Fruit fly (Drosophila melanogaster) whole organism, prepupa: Measurements from ENCODE around the gene CG11342.

ENCODE experiments used
- Blimp-1 ChIP-seq: fragments of 200-800 bp; sonication (Bioruptor generic); optimal IDR thresholded peaks from 3 replicates; lab custom pipeline; 2017; ENCODE audit warnings: missing biosample characterization, missing genetic modification characterization, mild to moderate bottlenecking, moderate library complexity, missing genetic modification reagents
- CG10631 ChIP-seq: fragments of 200-800 bp; sonication (Bioruptor generic); optimal IDR thresholded peaks from 2 replicates; lab custom pipeline; 2016; ENCODE audit warnings: missing biosample characterization, missing genetic modification characterization
- CG10669 ChIP-seq: fragments of 200-800 bp; sonication (Bioruptor generic); optimal IDR thresholded peaks from 3 replicates; lab custom pipeline; 2018; ENCODE audit warnings: missing biosample characterization, mild to moderate bottlenecking, missing genetic modification characterization, moderate library complexity
- CG11294 ChIP-seq: fragments of 200-800 bp; sonication (Bioruptor generic); IDR thresholded peaks from 2 replicates; pipeline ENCODE4 v1.3.6; 2022; ENCODE audit warnings: missing biosample characterization, missing genetic modification characterization
- CG11762 ChIP-seq: fragments of 200-800 bp; sonication (Bioruptor generic); optimal IDR thresholded peaks from 3 replicates; lab custom pipeline; 2016; ENCODE audit warnings: missing biosample characterization, missing genetic modification characterization; ENCODE audit not compliant: insufficient read depth
- CG15336 ChIP-seq: fragments of 200-800 bp; sonication (Bioruptor generic); IDR thresholded peaks from 2 replicates; pipeline ENCODE4 v1.3.6; 2022; ENCODE audit warnings: missing biosample characterization, missing genetic modification characterization
- CG16779 ChIP-seq: fragments of 200-800 bp; sonication (Bioruptor generic); optimal IDR thresholded peaks from 3 replicates; lab custom pipeline; 2017; ENCODE audit warnings: missing biosample characterization, mild to moderate bottlenecking, missing genetic modification characterization
- CG3032 ChIP-seq: fragments of 200-800 bp; optimal IDR thresholded peaks from 2 replicates; lab custom pipeline; 2019; ENCODE audit warnings: missing biosample characterization, mild to moderate bottlenecking, missing genetic modification characterization, moderate library complexity
- CG32006 ChIP-seq: fragments of 200-800 bp; sonication (Bioruptor generic); optimal IDR thresholded peaks from 3 replicates; lab custom pipeline; 2017; ENCODE audit warnings: missing biosample characterization, mild to moderate bottlenecking, missing genetic modification characterization
- CG34406 ChIP-seq: fragments of 200-800 bp; sonication (Bioruptor generic); optimal IDR thresholded peaks from 3 replicates; lab custom pipeline; 2016; ENCODE audit warnings: missing biosample characterization, missing genetic modification characterization
- CG3919 ChIP-seq: fragments of 200-800 bp; sonication (Bioruptor generic); optimal IDR thresholded peaks from 3 replicates; lab custom pipeline; 2016; ENCODE audit warnings: missing biosample characterization, missing genetic modification characterization
- CG4318 ChIP-seq: fragments of 200-800 bp; sonication (Bioruptor generic); optimal IDR thresholded peaks from 3 replicates; lab custom pipeline; 2017; ENCODE audit warnings: missing biosample characterization, mild to moderate bottlenecking, missing genetic modification characterization
- CG6163 ChIP-seq: fragments of 200-800 bp; sonication (Bioruptor generic); IDR thresholded peaks from 3 replicates; pipeline ENCODE4 v1.3.6; 2022; ENCODE audit warnings: missing biosample characterization, missing genetic modification characterization
- CG6276 ChIP-seq: fragments of 200-800 bp; sonication (Bioruptor generic); optimal IDR thresholded peaks from 2 replicates; lab custom pipeline; 2017; ENCODE audit warnings: missing biosample characterization, mild to moderate bottlenecking, missing genetic modification characterization
- CG8119 ChIP-seq: fragments of 200-800 bp; sonication (Bioruptor generic); IDR thresholded peaks from 3 replicates; pipeline ENCODE4 v1.3.6; 2022; ENCODE audit warnings: missing biosample characterization, missing genetic modification characterization
- CG9139 ChIP-seq: fragments of 200-800 bp; sonication (Bioruptor generic); optimal IDR thresholded peaks from 3 replicates; lab custom pipeline; 2017; ENCODE audit warnings: missing biosample characterization, mild to moderate bottlenecking, missing genetic modification characterization
- Eip78C ChIP-seq: fragments of 200-800 bp; sonication (Bioruptor generic); peaks from one replicate; lab custom pipeline; 2016; ENCODE audit warnings: missing biosample characterization, missing genetic modification characterization
- Ets21C ChIP-seq: fragments of 200-800 bp; sonication (Bioruptor generic); optimal IDR thresholded peaks from 3 replicates; lab custom pipeline; 2016; ENCODE audit warnings: missing biosample characterization, missing genetic modification characterization
- Hr39 ChIP-seq: fragments of 200-800 bp; sonication (Bioruptor generic); optimal IDR thresholded peaks from 2 replicates; lab custom pipeline; 2016; ENCODE audit warnings: missing biosample characterization, missing genetic modification characterization
- Hr4 ChIP-seq: fragments of 200-800 bp; sonication (Bioruptor generic); optimal IDR thresholded peaks from 3 replicates; lab custom pipeline; 2016; ENCODE audit warnings: missing biosample characterization, missing genetic modification characterization
- Lpt ChIP-seq: fragments of 200-800 bp; sonication (Bioruptor generic); optimal IDR thresholded peaks from 3 replicates; lab custom pipeline; 2016; ENCODE audit warnings: missing biosample characterization, missing genetic modification characterization
- Met ChIP-seq: fragments of 200-800 bp; sonication (Bioruptor generic); optimal IDR thresholded peaks from 3 replicates; lab custom pipeline; 2016; ENCODE audit warnings: missing biosample characterization, missing genetic modification characterization
- OdsH ChIP-seq: fragments of 200-800 bp; sonication (Bioruptor generic); optimal IDR thresholded peaks from 3 replicates; lab custom pipeline; 2016; ENCODE audit warnings: missing biosample characterization, missing genetic modification characterization
- Smox ChIP-seq: fragments of 200-800 bp; sonication (Bioruptor generic); optimal IDR thresholded peaks from 3 replicates; lab custom pipeline; 2016; ENCODE audit warnings: missing biosample characterization, missing genetic modification characterization
- Sox102F ChIP-seq: fragments of 200-800 bp; sonication (Bioruptor generic); optimal IDR thresholded peaks from 2 replicates; lab custom pipeline; 2016; ENCODE audit warnings: missing biosample characterization, mild to moderate bottlenecking, missing genetic modification characterization
- Sox14 ChIP-seq: fragments of 200-800 bp; sonication (Bioruptor generic); optimal IDR thresholded peaks from 3 replicates; lab custom pipeline; 2016; ENCODE audit warnings: missing biosample characterization, missing genetic modification characterization
- Sox15 ChIP-seq: fragments of 200-800 bp; sonication (Bioruptor generic); optimal IDR thresholded peaks from 3 replicates; lab custom pipeline; 2016; ENCODE audit warnings: missing biosample characterization, missing genetic modification characterization
- cyc ChIP-seq: fragments of 200-800 bp; sonication (Bioruptor generic); optimal IDR thresholded peaks from 3 replicates; lab custom pipeline; 2016; ENCODE audit warnings: missing biosample characterization, missing genetic modification characterization
- dac ChIP-seq: fragments of 200-800 bp; sonication (Bioruptor generic); optimal IDR thresholded peaks from 2 replicates; lab custom pipeline; 2017; ENCODE audit warnings: missing biosample characterization, mild to moderate bottlenecking, missing genetic modification characterization
- dsx ChIP-seq: fragments of 200-800 bp; optimal IDR thresholded peaks from 3 replicates; lab custom pipeline; 2019; ENCODE audit warnings: missing biosample characterization, mild to moderate bottlenecking, missing genetic modification characterization, moderate library complexity; ENCODE audit not compliant: poor library complexity, severe bottlenecking
- eg ChIP-seq: fragments of 200-800 bp; sonication (Bioruptor generic); IDR thresholded peaks from 3 replicates; pipeline ENCODE4 v1.3.6; 2022; ENCODE audit warnings: missing biosample characterization, missing genetic modification characterization
- esn ChIP-seq: fragments of 200-800 bp; sonication (Bioruptor generic); optimal IDR thresholded peaks from 2 replicates; lab custom pipeline; 2016; ENCODE audit warnings: missing biosample characterization, mild to moderate bottlenecking, missing genetic modification characterization, moderate library complexity
- fd59A ChIP-seq: fragments of 200-800 bp; sonication (Bioruptor generic); optimal IDR thresholded peaks from 2 replicates; lab custom pipeline; 2017; ENCODE audit warnings: missing biosample characterization, mild to moderate bottlenecking, missing genetic modification characterization, missing genetic modification reagents
- fkh ChIP-seq: fragments of 200-800 bp; sonication (Bioruptor generic); optimal IDR thresholded peaks from 3 replicates; lab custom pipeline; 2017; ENCODE audit warnings: missing biosample characterization, mild to moderate bottlenecking, missing genetic modification characterization, moderate library complexity
- lz ChIP-seq: fragments of 200-800 bp; sonication (Bioruptor generic); optimal IDR thresholded peaks from 3 replicates; lab custom pipeline; 2016; ENCODE audit warnings: missing biosample characterization, missing genetic modification characterization
- spab ChIP-seq: fragments of 200-800 bp; sonication (Bioruptor generic); optimal IDR thresholded peaks from 2 replicates; lab custom pipeline; 2017; ENCODE audit warnings: missing biosample characterization, mild to moderate bottlenecking, missing genetic modification characterization, missing genetic modification reagents
- ss ChIP-seq, 2 experiments: fragments of 200-800 bp; sonication (Bioruptor generic); optimal IDR thresholded peaks; 2 replicates in 1 of 2; 3 replicates in 1 of 2; lab custom pipeline; 2017 to 2018; ENCODE audit warnings: mild to moderate bottlenecking in 2 of 2, missing biosample characterization in 2 of 2, missing genetic modification characterization in 2 of 2, moderate library complexity in 1 of 2
- svp ChIP-seq: fragments of 200-800 bp; sonication (Bioruptor generic); peaks from one replicate; lab custom pipeline; 2016; ENCODE audit warnings: missing biosample characterization, missing genetic modification characterization
- topi ChIP-seq: fragments of 200-800 bp; sonication (Bioruptor generic); optimal IDR thresholded peaks from 3 replicates; lab custom pipeline; 2016; ENCODE audit warnings: missing biosample characterization, missing genetic modification characterization
- vri ChIP-seq: fragments of 200-800 bp; sonication (Bioruptor generic); optimal IDR thresholded peaks from 3 replicates; lab custom pipeline; 2016; ENCODE audit warnings: missing biosample characterization, mild to moderate bottlenecking, missing genetic modification characterization

CG11342 gene

DNA sequence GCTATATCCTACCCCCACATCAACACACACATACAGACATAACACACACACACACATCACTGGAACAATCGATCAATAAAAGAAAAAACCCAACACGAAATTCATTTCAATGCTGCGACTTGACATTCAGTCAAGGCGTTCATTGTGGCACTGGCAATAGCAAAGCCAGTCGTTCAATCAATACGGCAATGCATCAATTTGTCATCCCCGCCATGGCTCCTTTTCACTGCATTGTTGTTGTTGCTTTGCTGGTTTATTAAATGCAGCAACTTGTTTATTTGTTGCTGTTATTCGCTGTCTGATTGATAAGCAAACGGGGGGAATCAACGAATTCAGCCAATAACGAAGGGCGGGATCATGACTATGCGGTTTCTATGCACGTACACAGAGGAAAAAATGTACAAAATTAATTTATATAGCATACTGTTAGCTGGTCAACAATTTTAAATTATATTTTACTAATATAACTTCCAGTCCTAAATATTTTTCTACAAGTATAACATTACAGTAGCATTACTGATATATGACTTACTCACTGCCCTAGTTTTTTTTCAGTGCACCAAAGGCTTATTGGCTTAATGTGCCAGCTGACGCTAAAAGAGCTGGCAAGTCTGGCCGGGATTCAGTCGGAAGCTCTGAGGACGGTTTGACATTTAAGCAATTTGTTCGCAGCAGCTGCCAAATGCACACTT lies 8.6 kb upstream of the CG11342 start:
- TF ChIP-seq CG11294 (GFP tag; lab: Robert Waterston, UW) (0 out of 2 replicates have a peak, but pooled peaks have one; percentile 7), CG6163 (peak; percentile 16; the same call in 1 of the 3 replicates), Blimp-1 (GFP tag; lab: Kevin White, UChicago) (no peak), CG15336 (GFP tag; lab: Robert Waterston, UW) (0 out of 2 replicates have a peak, but pooled peaks have one; percentile 14), OdsH (GFP tag; lab: Kevin White, UChicago) (no peak), Eip78C (peak; percentile 54), Hr4 (GFP tag; lab: Kevin White, UChicago) (peak; percentile 13)

DNA sequence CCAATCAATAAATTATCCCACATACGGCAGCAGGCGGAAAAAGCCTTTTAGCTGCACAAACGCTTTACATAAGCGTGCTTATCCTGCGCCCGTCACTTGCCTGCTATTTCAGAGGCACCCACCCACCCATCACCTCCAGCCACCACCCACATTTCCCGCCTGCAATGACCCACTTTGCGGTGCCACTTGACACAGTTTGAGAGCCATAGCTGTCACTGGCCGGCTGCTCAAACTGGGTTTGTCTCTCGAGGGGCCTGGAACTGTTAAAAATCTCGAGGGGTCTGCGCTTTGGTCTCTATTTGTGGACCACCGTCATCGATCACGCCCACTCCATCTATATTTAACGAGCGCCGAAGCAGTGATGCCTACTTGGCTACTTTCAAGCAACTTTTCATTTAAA lies 4.7 kb upstream of the CG11342 start:
- TF ChIP-seq CG3919 (no peak), lz (GFP tag; lab: Kevin White, UChicago) (no peak), Sox102F (GFP tag; lab: Kevin White, UChicago) (no peak), Met (GFP tag; lab: Kevin White, UChicago) (no peak), fd59A (GFP tag; lab: Kevin White, UChicago) (no peak), CG4318 (no peak), Smox (GFP tag; lab: Kevin White, UChicago) (no peak), CG3032 (tag; lab: Kevin White, UChicago) (no peak), Hr39 (no peak), dsx (GFP tag; lab: Kevin White, UChicago) (no peak), CG15336 (GFP tag; lab: Robert Waterston, UW) (no peak), svp (GFP tag; lab: Kevin White, UChicago) (no peak)

DNA sequence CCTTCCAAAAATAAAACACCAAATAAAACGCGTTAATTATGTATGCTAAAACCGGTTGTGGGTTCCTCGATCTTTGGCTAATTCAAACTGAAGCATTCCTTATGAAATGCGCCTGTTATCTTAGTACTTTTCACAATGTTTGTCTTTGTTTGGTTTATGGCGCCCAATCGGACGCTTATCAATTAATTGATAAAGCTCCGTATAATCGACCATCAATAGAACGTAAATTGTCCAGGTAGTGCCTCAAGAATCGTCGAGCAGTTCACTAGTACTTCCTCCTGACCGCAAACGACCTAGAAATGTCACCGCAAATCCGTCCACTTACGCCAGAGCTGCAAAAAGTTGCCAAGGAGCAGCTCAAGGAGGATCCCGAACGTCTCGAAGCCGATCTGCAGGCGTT lies 2.1 kb downstream of the CG11342 start, which contains the start of gene CG33514:
TSS of gene CG33514 (plus strand) at position 238 of the 400 bp plus-strand sequence.
- TF ChIP-seq CG32006 (GFP tag; lab: Kevin White, UChicago) (no peak), vri (GFP tag; lab: Kevin White, UChicago) (peak; percentile 73)

DNA sequence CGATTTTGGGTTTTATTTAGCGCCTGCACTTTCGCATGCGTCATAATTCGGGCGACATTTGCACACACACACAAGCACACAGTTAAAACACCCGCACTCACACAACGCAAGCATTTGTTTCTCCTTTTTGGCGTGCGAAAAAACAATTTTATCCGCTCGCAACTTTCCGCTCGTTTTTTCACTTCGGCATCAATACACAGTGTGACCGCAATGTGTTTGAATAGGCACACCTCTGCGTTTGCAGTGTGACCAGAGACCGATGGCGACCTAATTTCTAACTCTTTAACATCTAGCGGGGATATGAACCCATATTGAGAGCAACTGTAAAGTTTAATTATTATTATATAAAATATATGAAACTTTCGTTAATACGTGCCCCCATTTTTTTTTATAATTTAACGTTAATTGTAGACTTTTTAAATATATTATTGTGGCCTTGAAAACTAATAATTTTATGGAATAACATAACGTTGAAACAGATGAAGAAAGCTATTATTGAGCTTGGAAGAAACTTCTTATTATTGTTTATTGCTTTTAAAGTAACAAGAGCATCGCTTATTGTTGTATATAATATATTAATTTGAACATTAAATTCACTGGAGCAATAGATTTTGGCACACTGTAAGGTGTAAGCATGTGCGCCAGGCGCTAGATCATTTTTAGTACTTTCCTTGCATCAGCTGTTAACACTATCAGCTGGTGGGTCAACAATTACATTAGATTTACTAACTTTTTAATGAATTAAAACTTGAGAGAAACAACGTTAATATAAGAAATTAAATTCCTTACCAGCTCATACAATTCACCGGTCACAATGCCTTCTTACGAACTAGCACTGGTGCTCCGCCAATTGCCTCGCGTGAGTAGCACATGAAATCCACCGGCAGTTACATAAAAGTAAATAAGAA lies 3.1 kb downstream of the CG11342 start, which contains the start of the genes Cip4 and mRpS6:
TSS of gene Cip4 (minus strand) at position 216 of the 908 bp plus-strand sequence.
TSS of gene mRpS6 (plus strand) at position 664 of the 908 bp plus-strand sequence.
- peak; percentile 83 for TF ChIP-seq CG6163
- peak; percentile 19 for TF ChIP-seq CG3919
- peak; percentile 72 for TF ChIP-seq CG4318
- peak; percentile 71 for TF ChIP-seq Ets21C (GFP tag; lab: Kevin White, UChicago)
- peak; percentile 55 for TF ChIP-seq Lpt
- TF ChIP-seq topi, result peak; percentile 52
- no peak for TF ChIP-seq cyc
- peak; percentile 39 for TF ChIP-seq CG16779 (tag; lab: Kevin White, UChicago)
- peak; percentile 1 to 48 for TF ChIP-seq ss (GFP tag; optimal IDR thresholded peaks at IDR 0.05; lab: Kevin White, UChicago)
- no peak for TF ChIP-seq spab (GFP tag; lab: Kevin White, UChicago)
- peak; percentile 31 for TF ChIP-seq CG3032 (tag; lab: Kevin White, UChicago)
- TF ChIP-seq CG11294 (GFP tag; lab: Robert Waterston, UW), result peak; percentile 64
- TF ChIP-seq Met (GFP tag; lab: Kevin White, UChicago), result peak; percentile 81
- peak; percentile 56 for TF ChIP-seq fkh (GFP tag; lab: Kevin White, UChicago)
- peak; percentile 80 for TF ChIP-seq Smox (GFP tag; lab: Kevin White, UChicago)
- TF ChIP-seq CG6276, result no peak
- peak; percentile 76 for TF ChIP-seq lz (GFP tag; lab: Kevin White, UChicago)
- peak; percentile 87 for TF ChIP-seq OdsH (GFP tag; lab: Kevin White, UChicago)
- TF ChIP-seq CG10669 (GFP tag; lab: Kevin White, UChicago), result no peak
- peak; percentile 86 for TF ChIP-seq CG10631
- TF ChIP-seq dac (GFP tag; lab: Kevin White, UChicago), result peak; percentile 39
- peak; percentile 85 for TF ChIP-seq esn
- peak; percentile 81 for TF ChIP-seq CG34406 (GFP tag; lab: Kevin White, UChicago)
- no peak for TF ChIP-seq CG11762 (GFP tag; lab: Kevin White, UChicago)
- TF ChIP-seq CG32006 (GFP tag; lab: Kevin White, UChicago), result peak; percentile 76
- no peak for TF ChIP-seq CG9139
- TF ChIP-seq Sox15 (GFP tag; lab: Kevin White, UChicago), result peak; percentile 77
- TF ChIP-seq CG8119 (GFP tag; lab: Robert Waterston, UW), result peak; percentile 66; the same call in 2 of the 3 replicates
- peak; percentile 81 for TF ChIP-seq Sox14
- TF ChIP-seq eg (GFP tag; lab: Robert Waterston, UW), result peak; percentile 79
- peak; percentile 76 for TF ChIP-seq Hr39
